Worm (Caenorhabditis elegans): ENCODE measurements around the gene F15E6.10.

The F15E6.10 gene

DNA sequence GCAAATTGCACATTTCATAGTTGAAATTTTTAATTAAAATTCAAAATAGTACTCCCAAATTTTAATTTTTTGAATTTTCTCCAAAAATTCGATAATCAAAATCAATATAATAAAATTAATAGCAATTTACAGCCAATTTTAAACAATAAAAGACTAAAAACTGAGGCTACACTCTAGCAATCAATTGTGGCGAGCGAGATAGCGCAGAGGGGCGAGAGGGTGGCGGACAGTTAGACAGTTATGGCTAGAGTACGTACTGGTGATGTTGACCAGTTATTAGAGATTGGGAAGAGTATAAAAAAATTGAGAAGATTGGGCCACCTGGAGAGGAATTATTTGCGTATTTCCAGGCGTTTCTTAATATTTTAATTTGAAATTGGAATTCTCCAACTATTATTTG is 15.0 kb upstream of the F15E6.10 start, which contains the start of gene nhr-78:
nhr-78 (minus strand) TSS at position 182 of the 400 bp plus-strand sequence.
- TF ChIP-seq elt-2 (tag; optimal IDR thresholded peaks at IDR 0.05) (peak; percentile 27), fkh-10 (GFP tag; optimal IDR thresholded peaks at IDR 0.05) (no peak), pqm-1 (tag; optimal IDR thresholded peaks at IDR 0.05) (peak; percentile 23), ceh-9 (tag; optimal IDR thresholded peaks at IDR 0.05) (no peak), ceh-28 (tag; optimal IDR thresholded peaks at IDR 0.05) (peak; percentile 52)

DNA sequence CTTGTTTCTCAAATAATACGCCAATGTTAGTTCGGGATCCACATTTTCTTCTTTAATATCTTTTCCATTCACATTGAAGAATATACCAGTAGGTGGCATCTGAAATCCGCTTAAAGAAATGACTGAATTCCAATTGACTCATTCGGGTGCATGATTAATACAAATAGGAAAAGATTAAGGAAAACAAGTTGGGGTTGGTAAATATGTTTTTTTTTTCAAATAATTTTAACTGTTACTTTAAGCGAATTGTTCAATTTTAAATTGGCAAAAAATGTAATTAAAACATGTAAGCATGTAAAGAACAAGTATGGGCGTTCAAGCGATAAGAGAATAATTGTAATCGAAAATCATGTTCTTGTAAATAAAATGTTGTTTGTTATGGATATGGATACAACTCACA is 8.6 kb upstream of the F15E6.10 start, which contains the start of gene F15E6.6:
F15E6.6 (minus strand) TSS at position 101 of the 400 bp plus-strand sequence.
- no peak for TF ChIP-seq tbx-2 (tag; optimal IDR thresholded peaks at IDR 0.05)
- no peak for TF ChIP-seq R02D3.7 (tag; optimal IDR thresholded peaks at IDR 0.05)

DNA sequence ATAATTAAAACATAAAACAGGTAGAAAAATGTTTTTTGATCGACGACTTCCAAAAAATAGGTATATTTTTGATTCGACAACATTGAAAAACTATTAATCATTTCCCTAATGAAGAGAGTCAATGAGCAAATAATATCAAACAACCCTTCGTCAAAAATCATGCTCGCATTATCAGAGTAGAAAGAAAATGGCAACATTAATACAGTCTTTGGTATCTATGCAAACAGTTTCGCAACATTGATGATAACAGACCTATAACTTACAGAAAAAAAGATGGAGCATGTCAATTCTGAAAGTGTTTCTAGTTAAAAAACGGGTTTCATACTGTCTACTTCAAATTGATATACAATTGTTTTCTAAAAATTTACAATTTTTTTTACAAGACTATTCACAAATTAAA is 7.7 kb upstream of the F15E6.10 start:
- no peak for TF ChIP-seq nhr-77 (tag; optimal IDR thresholded peaks at IDR 0.05)
- TF ChIP-seq hmg-11 (tag; optimal IDR thresholded peaks at IDR 0.05), result no peak
- no peak for TF ChIP-seq lin-39 (tag; optimal IDR thresholded peaks at IDR 0.05)
- no peak for TF ChIP-seq skn-1 (tag; optimal IDR thresholded peaks at IDR 0.05)
- TF ChIP-seq pqm-1 (tag; optimal IDR thresholded peaks at IDR 0.05), result peak; percentile 48
- TF ChIP-seq nhr-67 (tag; optimal IDR thresholded peaks at IDR 0.05), result no peak
- TF ChIP-seq elt-2 (tag; optimal IDR thresholded peaks at IDR 0.05), result peak; percentile 64

DNA sequence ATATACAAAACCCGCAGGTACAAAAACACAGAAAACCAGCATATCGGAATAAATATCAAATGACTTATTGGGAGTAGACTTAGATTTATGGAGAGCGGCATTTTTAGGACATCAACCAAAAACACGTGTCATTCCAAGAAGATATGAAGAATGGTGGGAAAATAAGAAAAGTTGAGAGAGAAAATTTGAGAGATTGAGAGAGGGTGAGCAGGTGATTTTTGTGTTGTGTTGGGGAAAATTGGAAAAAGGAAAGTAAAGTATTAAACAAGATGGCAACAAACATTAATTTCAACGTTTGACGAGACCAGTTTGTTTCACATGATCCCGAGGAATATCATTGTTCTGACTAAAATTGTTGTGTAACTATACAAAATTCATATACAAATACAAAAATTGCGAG is 4.3 kb upstream of the F15E6.10 start, which contains the start of gene srv-4:
srv-4 (minus strand) TSS at position 101 of the 400 bp plus-strand sequence.
- TF ChIP-seq ceh-16 (tag; optimal IDR thresholded peaks at IDR 0.05) (no peak), nhr-77 (tag; optimal IDR thresholded peaks at IDR 0.05) (no peak), pha-4 (tag; optimal IDR thresholded peaks at IDR 0.05) (no peak), hmg-11 (tag; optimal IDR thresholded peaks at IDR 0.05) (no peak), nhr-28 (tag; optimal IDR thresholded peaks at IDR 0.05) (no peak), nhr-67 (tag; optimal IDR thresholded peaks at IDR 0.05) (no peak), elt-3 (tag; optimal IDR thresholded peaks at IDR 0.05) (no peak), daf-12 (tag; optimal IDR thresholded peaks at IDR 0.05) (no peak), nhr-12 (tag; optimal IDR thresholded peaks at IDR 0.05) (no peak), fkh-10 (GFP tag; optimal IDR thresholded peaks at IDR 0.05) (no peak), ceh-9 (tag; optimal IDR thresholded peaks at IDR 0.05) (no peak), egl-5 (tag; optimal IDR thresholded peaks at IDR 0.05) (no peak), lsy-12 (tag; optimal IDR thresholded peaks at IDR 0.05) (no peak), nhr-43 (tag; optimal IDR thresholded peaks at IDR 0.05; ENCODE audit: poor library complexity, severe bottlenecking) (no peak), pqm-1 (tag; optimal IDR thresholded peaks at IDR 0.05) (no peak), sea-2 (GFP tag; optimal IDR thresholded peaks at IDR 0.05) (no peak)

DNA sequence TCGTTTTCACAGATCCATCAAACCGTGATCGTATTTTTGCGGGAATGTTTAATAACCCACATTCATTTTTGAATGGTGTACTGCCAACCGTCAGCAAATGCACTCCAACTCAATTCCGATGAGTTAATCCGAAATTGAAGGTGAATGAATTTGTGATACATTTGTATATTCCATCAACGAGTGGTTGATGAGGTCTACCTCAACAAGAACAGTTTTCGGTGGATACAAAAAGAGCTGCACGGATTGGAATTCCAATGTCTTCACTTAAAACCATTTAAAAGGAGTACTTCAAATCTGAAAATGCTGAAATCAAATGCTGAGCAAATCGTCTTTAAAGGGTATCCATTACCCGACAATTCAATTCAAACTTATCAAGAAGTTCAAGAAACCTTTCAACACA is 3.4 kb upstream of the F15E6.10 start, which contains the start of gene F15E6.5:
F15E6.5 (plus strand) TSS at position 301 of the 400 bp plus-strand sequence.
- no peak for TF ChIP-seq pha-4 (tag; optimal IDR thresholded peaks at IDR 0.05)
- no peak for TF ChIP-seq daf-12 (tag; optimal IDR thresholded peaks at IDR 0.05)
- no peak for TF ChIP-seq ama-1 (optimal IDR thresholded peaks at IDR 0.05)
- TF ChIP-seq ceh-28 (tag; optimal IDR thresholded peaks at IDR 0.05), result no peak
- TF ChIP-seq zag-1 (tag; optimal IDR thresholded peaks at IDR 0.05), result no peak
- TF ChIP-seq jun-1 (tag; optimal IDR thresholded peaks at IDR 0.05), result no peak
- no peak for TF ChIP-seq fkh-2 (tag; optimal IDR thresholded peaks at IDR 0.05)
- no peak for TF ChIP-seq nhr-77 (tag; optimal IDR thresholded peaks at IDR 0.05)
- TF ChIP-seq ceh-9 (tag; optimal IDR thresholded peaks at IDR 0.05), result no peak
- TF ChIP-seq nfya-1 (tag; optimal IDR thresholded peaks at IDR 0.05; ENCODE audit: insufficient read depth), result no peak
- TF ChIP-seq ZK546.5 (tag; optimal IDR thresholded peaks at IDR 0.05), result no peak
- no peak for TF ChIP-seq snpc-4 (tag; optimal IDR thresholded peaks at IDR 0.05)

DNA sequence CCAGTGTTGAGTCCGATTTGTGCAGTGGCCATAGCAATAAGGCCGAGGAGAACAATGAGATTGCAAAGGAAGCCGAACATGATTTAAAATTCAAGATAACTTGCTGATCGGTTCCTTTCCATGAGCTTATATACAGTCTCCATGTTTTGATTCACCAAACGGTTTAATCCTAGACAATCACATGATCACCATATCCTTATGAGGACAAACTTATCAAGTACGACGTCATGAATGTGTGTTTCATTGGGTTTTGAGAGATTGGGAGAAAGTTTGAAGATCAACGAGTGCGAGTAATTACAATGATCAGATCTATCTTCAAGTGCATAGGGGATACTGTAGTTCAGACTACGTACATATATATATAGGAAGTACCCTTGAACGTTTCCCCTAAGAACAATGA is 2.2 kb upstream of the F15E6.10 start, which contains the start of gene dct-7:
dct-7 (minus strand) TSS at position 101 of the 400 bp plus-strand sequence.
- TF ChIP-seq nhr-43 (tag; optimal IDR thresholded peaks at IDR 0.05; ENCODE audit: poor library complexity, severe bottlenecking), result peak; percentile 30
- TF ChIP-seq ZK546.5 (tag; optimal IDR thresholded peaks at IDR 0.05), result no peak

DNA sequence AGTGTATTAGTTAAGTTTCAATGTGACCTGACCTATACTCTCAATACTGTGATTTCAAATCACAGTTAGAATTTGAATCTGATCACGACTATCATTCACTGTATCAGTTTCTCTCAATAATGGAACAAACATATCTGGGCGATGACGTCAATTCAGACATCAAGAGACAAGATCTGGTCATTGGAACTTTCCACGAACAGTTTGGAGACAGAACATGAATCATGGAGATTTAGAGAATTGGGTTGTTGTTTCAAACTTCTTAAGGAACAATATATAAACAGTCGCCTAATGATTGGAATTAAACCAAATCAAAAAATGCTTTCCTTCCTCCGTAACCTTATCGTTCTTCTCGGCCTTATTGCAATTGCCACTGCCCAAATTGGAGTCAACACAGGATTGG is 1.5 kb upstream of the F15E6.10 start, which contains the start of gene F15E6.4:
F15E6.4 (plus strand) TSS at position 301 of the 400 bp plus-strand sequence.
- TF ChIP-seq ceh-82 (tag; optimal IDR thresholded peaks at IDR 0.05) (no peak), ceh-16 (tag; optimal IDR thresholded peaks at IDR 0.05) (no peak), nfya-1 (tag; optimal IDR thresholded peaks at IDR 0.05; ENCODE audit: insufficient read depth) (no peak), mdl-1 (tag; optimal IDR thresholded peaks at IDR 0.05) (no peak), nhr-76 (tag; optimal IDR thresholded peaks at IDR 0.05) (no peak), unc-62 (GFP tag; optimal IDR thresholded peaks at IDR 0.05) (no peak), skn-1 (tag; optimal IDR thresholded peaks at IDR 0.05) (no peak), eor-1 (tag; optimal IDR thresholded peaks at IDR 0.05) (no peak), ZK546.5 (tag; optimal IDR thresholded peaks at IDR 0.05) (no peak), zag-1 (tag; optimal IDR thresholded peaks at IDR 0.05) (no peak), R02D3.7 (tag; optimal IDR thresholded peaks at IDR 0.05) (no peak), tbx-2 (tag; optimal IDR thresholded peaks at IDR 0.05) (no peak), ztf-11 (tag; optimal IDR thresholded peaks at IDR 0.05) (no peak), fkh-2 (tag; optimal IDR thresholded peaks at IDR 0.05) (no peak), snpc-4 (tag; optimal IDR thresholded peaks at IDR 0.05) (no peak), jun-1 (tag; optimal IDR thresholded peaks at IDR 0.05) (no peak)
